Fruit fly (Drosophila melanogaster) whole organism, prepupa: ENCODE measurements around the gene CG34324.
A peak's percentile ranks its signal among the peaks of the same experiment; 100 is the strongest.

Source experiments
- Blimp-1 ChIP-seq: fragments of 200-800 bp; sonication (Bioruptor generic); optimal IDR thresholded peaks from 3 replicates; lab custom pipeline; 2017; ENCODE audit warnings: missing biosample characterization, missing genetic modification characterization, mild to moderate bottlenecking, moderate library complexity, missing genetic modification reagents
- CG10631 ChIP-seq: fragments of 200-800 bp; sonication (Bioruptor generic); optimal IDR thresholded peaks from 2 replicates; lab custom pipeline; 2016; ENCODE audit warnings: missing biosample characterization, missing genetic modification characterization
- CG11294 ChIP-seq: fragments of 200-800 bp; sonication (Bioruptor generic); IDR thresholded peaks from 2 replicates; pipeline ENCODE4 v1.3.6; 2022; ENCODE audit warnings: missing biosample characterization, missing genetic modification characterization
- CG11762 ChIP-seq: fragments of 200-800 bp; sonication (Bioruptor generic); optimal IDR thresholded peaks from 3 replicates; lab custom pipeline; 2016; ENCODE audit warnings: missing biosample characterization, missing genetic modification characterization; ENCODE audit not compliant: insufficient read depth
- CG15336 ChIP-seq: fragments of 200-800 bp; sonication (Bioruptor generic); IDR thresholded peaks from 2 replicates; pipeline ENCODE4 v1.3.6; 2022; ENCODE audit warnings: missing biosample characterization, missing genetic modification characterization
- CG1621 ChIP-seq: fragments of 200-800 bp; sonication (Bioruptor generic); optimal IDR thresholded peaks from 3 replicates; lab custom pipeline; 2018; ENCODE audit warnings: missing biosample characterization, mild to moderate bottlenecking, missing genetic modification characterization
- CG16779 ChIP-seq: fragments of 200-800 bp; sonication (Bioruptor generic); optimal IDR thresholded peaks from 3 replicates; lab custom pipeline; 2017; ENCODE audit warnings: missing biosample characterization, mild to moderate bottlenecking, missing genetic modification characterization
- CG3032 ChIP-seq: fragments of 200-800 bp; optimal IDR thresholded peaks from 2 replicates; lab custom pipeline; 2019; ENCODE audit warnings: missing biosample characterization, mild to moderate bottlenecking, missing genetic modification characterization, moderate library complexity
- CG31627 ChIP-seq: fragments of 200-800 bp; sonication (Bioruptor generic); optimal IDR thresholded peaks from 3 replicates; lab custom pipeline; 2016; ENCODE audit warnings: missing biosample characterization, missing genetic modification characterization
- CG32006 ChIP-seq: fragments of 200-800 bp; sonication (Bioruptor generic); optimal IDR thresholded peaks from 3 replicates; lab custom pipeline; 2017; ENCODE audit warnings: missing biosample characterization, mild to moderate bottlenecking, missing genetic modification characterization
- CG4318 ChIP-seq: fragments of 200-800 bp; sonication (Bioruptor generic); optimal IDR thresholded peaks from 3 replicates; lab custom pipeline; 2017; ENCODE audit warnings: missing biosample characterization, mild to moderate bottlenecking, missing genetic modification characterization
- CG6163 ChIP-seq: fragments of 200-800 bp; sonication (Bioruptor generic); IDR thresholded peaks from 3 replicates; pipeline ENCODE4 v1.3.6; 2022; ENCODE audit warnings: missing biosample characterization, missing genetic modification characterization
- CG6276 ChIP-seq: fragments of 200-800 bp; sonication (Bioruptor generic); optimal IDR thresholded peaks from 2 replicates; lab custom pipeline; 2017; ENCODE audit warnings: missing biosample characterization, mild to moderate bottlenecking, missing genetic modification characterization
- CG6808 ChIP-seq: fragments of 200-800 bp; sonication (Bioruptor generic); optimal IDR thresholded peaks from 3 replicates; lab custom pipeline; 2017; ENCODE audit warnings: missing biosample characterization, missing genetic modification characterization, mild to moderate bottlenecking, moderate library complexity, missing genetic modification reagents
- CG6854 ChIP-seq: fragments of 200-800 bp; sonication (Bioruptor generic); optimal IDR thresholded peaks from 2 replicates; lab custom pipeline; 2017; ENCODE audit warnings: missing biosample characterization, mild to moderate bottlenecking, missing genetic modification characterization
- CG8119 ChIP-seq: fragments of 200-800 bp; sonication (Bioruptor generic); IDR thresholded peaks from 3 replicates; pipeline ENCODE4 v1.3.6; 2022; ENCODE audit warnings: missing biosample characterization, missing genetic modification characterization
- CG8632 ChIP-seq: fragments of 200-800 bp; sonication (Bioruptor generic); optimal IDR thresholded peaks from 3 replicates; lab custom pipeline; 2016; ENCODE audit warnings: missing biosample characterization, missing genetic modification characterization
- Eip78C ChIP-seq: fragments of 200-800 bp; sonication (Bioruptor generic); peaks from one replicate; lab custom pipeline; 2016; ENCODE audit warnings: missing biosample characterization, missing genetic modification characterization
- Eip93F ChIP-seq: fragments of 200-800 bp; sonication (Bioruptor generic); optimal IDR thresholded peaks from 2 replicates; lab custom pipeline; 2016; ENCODE audit warnings: missing biosample characterization, mild to moderate bottlenecking, missing genetic modification characterization
- Ets21C ChIP-seq: fragments of 200-800 bp; sonication (Bioruptor generic); optimal IDR thresholded peaks from 3 replicates; lab custom pipeline; 2016; ENCODE audit warnings: missing biosample characterization, missing genetic modification characterization
- Hr38 ChIP-seq: sonication (Bioruptor generic); optimal IDR thresholded peaks from 2 replicates; lab custom pipeline; 2016; ENCODE audit warnings: missing biosample characterization, missing genetic modification characterization
- Hr4 ChIP-seq: fragments of 200-800 bp; sonication (Bioruptor generic); optimal IDR thresholded peaks from 3 replicates; lab custom pipeline; 2016; ENCODE audit warnings: missing biosample characterization, missing genetic modification characterization
- Lpt ChIP-seq: fragments of 200-800 bp; sonication (Bioruptor generic); optimal IDR thresholded peaks from 3 replicates; lab custom pipeline; 2016; ENCODE audit warnings: missing biosample characterization, missing genetic modification characterization
- OdsH ChIP-seq: fragments of 200-800 bp; sonication (Bioruptor generic); optimal IDR thresholded peaks from 3 replicates; lab custom pipeline; 2016; ENCODE audit warnings: missing biosample characterization, missing genetic modification characterization
- Smox ChIP-seq: fragments of 200-800 bp; sonication (Bioruptor generic); optimal IDR thresholded peaks from 3 replicates; lab custom pipeline; 2016; ENCODE audit warnings: missing biosample characterization, missing genetic modification characterization
- Sox102F ChIP-seq: fragments of 200-800 bp; sonication (Bioruptor generic); optimal IDR thresholded peaks from 2 replicates; lab custom pipeline; 2016; ENCODE audit warnings: missing biosample characterization, mild to moderate bottlenecking, missing genetic modification characterization
- Sox15 ChIP-seq: fragments of 200-800 bp; sonication (Bioruptor generic); optimal IDR thresholded peaks from 3 replicates; lab custom pipeline; 2016; ENCODE audit warnings: missing biosample characterization, missing genetic modification characterization
- achi ChIP-seq: fragments of 200-800 bp; sonication (Bioruptor generic); optimal IDR thresholded peaks from 3 replicates; lab custom pipeline; 2016; ENCODE audit warnings: missing biosample characterization, missing genetic modification characterization
- acj6 ChIP-seq: fragments of 200-800 bp; sonication (Bioruptor generic); optimal IDR thresholded peaks from 3 replicates; lab custom pipeline; 2016; ENCODE audit warnings: missing biosample characterization, missing genetic modification characterization
- cyc ChIP-seq: fragments of 200-800 bp; sonication (Bioruptor generic); optimal IDR thresholded peaks from 3 replicates; lab custom pipeline; 2016; ENCODE audit warnings: missing biosample characterization, missing genetic modification characterization
- dac ChIP-seq: fragments of 200-800 bp; sonication (Bioruptor generic); optimal IDR thresholded peaks from 2 replicates; lab custom pipeline; 2017; ENCODE audit warnings: missing biosample characterization, mild to moderate bottlenecking, missing genetic modification characterization
- esn ChIP-seq: fragments of 200-800 bp; sonication (Bioruptor generic); optimal IDR thresholded peaks from 2 replicates; lab custom pipeline; 2016; ENCODE audit warnings: missing biosample characterization, mild to moderate bottlenecking, missing genetic modification characterization, moderate library complexity
- fd85E ChIP-seq: fragments of 200-800 bp; sonication (Bioruptor generic); optimal IDR thresholded peaks from 3 replicates; lab custom pipeline; 2016; ENCODE audit warnings: missing biosample characterization, missing genetic modification characterization
- fkh ChIP-seq: fragments of 200-800 bp; sonication (Bioruptor generic); optimal IDR thresholded peaks from 3 replicates; lab custom pipeline; 2017; ENCODE audit warnings: missing biosample characterization, mild to moderate bottlenecking, missing genetic modification characterization, moderate library complexity
- lz ChIP-seq: fragments of 200-800 bp; sonication (Bioruptor generic); optimal IDR thresholded peaks from 3 replicates; lab custom pipeline; 2016; ENCODE audit warnings: missing biosample characterization, missing genetic modification characterization
- salr ChIP-seq, 2 experiments: fragments of 200-800 bp; sonication (Bioruptor generic); optimal IDR thresholded peaks; 3 replicates each; lab custom pipeline; 2016 to 2018; ENCODE audit warnings: missing biosample characterization in 2 of 2, missing genetic modification characterization in 2 of 2, mild to moderate bottlenecking in 1 of 2
- spab ChIP-seq: fragments of 200-800 bp; sonication (Bioruptor generic); optimal IDR thresholded peaks from 2 replicates; lab custom pipeline; 2017; ENCODE audit warnings: missing biosample characterization, mild to moderate bottlenecking, missing genetic modification characterization, missing genetic modification reagents
- ss ChIP-seq, 2 experiments: fragments of 200-800 bp; sonication (Bioruptor generic); optimal IDR thresholded peaks; 2 replicates in 1 of 2; 3 replicates in 1 of 2; lab custom pipeline; 2017 to 2018; ENCODE audit warnings: mild to moderate bottlenecking in 2 of 2, missing biosample characterization in 2 of 2, missing genetic modification characterization in 2 of 2, moderate library complexity in 1 of 2
- svp ChIP-seq: fragments of 200-800 bp; sonication (Bioruptor generic); peaks from one replicate; lab custom pipeline; 2016; ENCODE audit warnings: missing biosample characterization, missing genetic modification characterization
- topi ChIP-seq: fragments of 200-800 bp; sonication (Bioruptor generic); optimal IDR thresholded peaks from 3 replicates; lab custom pipeline; 2016; ENCODE audit warnings: missing biosample characterization, missing genetic modification characterization

CG34324 gene

DNA sequence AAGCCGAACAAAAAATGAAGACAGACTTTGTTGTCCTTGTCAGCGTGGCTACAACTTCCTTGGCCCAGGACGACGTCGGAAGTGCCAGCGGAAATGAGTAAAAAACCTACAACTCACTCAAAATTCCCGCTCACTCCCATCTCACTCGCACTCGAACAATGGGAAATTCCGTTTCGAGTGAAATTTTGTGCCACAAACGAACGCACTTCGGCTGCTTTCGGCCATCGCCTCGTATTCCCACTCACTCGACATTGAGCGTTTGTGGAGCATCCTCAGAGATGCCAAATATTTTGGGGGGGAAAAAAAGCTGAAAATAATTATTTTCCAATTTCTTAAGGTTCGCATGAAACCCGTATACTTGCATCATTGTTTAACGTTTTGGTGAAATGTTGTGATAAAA, 12.8 kb downstream of the CG34324 start:
- TF ChIP-seq Lpt (GFP tag; lab: Kevin White, UChicago) (no peak), CG31627 (GFP tag; lab: Kevin White, UChicago) (no peak), CG6808 (GFP tag; lab: Kevin White, UChicago) (no peak), CG4318 (GFP tag; lab: Kevin White, UChicago) (no peak), topi (GFP tag; lab: Kevin White, UChicago) (no peak), CG6276 (no peak), CG6163 (GFP tag; lab: Robert Waterston, UW) (no peak), esn (GFP tag; lab: Kevin White, UChicago) (no peak), CG8632 (GFP tag; lab: Kevin White, UChicago) (no peak), Sox15 (GFP tag; lab: Kevin White, UChicago) (no peak), cyc (GFP tag; lab: Kevin White, UChicago) (no peak)

DNA sequence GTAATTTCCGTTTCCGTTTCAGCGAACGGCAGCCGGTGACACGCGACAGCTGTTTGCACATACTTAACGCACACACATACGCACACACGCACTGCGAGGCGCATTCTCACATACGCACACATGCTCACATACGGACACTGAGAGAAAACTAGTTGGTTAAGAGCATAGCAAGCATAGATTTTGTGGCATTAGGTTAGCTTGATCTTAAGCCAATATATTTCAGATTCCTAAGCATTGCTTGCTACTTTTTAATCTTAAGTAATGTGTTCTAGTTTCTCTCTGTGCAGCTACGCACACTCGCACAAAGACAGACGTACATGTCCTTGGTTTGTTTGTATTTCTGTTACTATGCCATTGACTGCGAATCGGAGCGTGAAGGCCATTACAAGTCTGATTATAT, 23.4 kb downstream of the CG34324 start:
- no peak for TF ChIP-seq achi (GFP tag; lab: Kevin White, UChicago)

dm6 chrX:13421059-13421458, 36.4 kb downstream of the CG34324 start:
- TF ChIP-seq CG6854 (GFP tag; lab: Kevin White, UChicago) (peak; percentile 97), CG15336 (no peak)

DNA sequence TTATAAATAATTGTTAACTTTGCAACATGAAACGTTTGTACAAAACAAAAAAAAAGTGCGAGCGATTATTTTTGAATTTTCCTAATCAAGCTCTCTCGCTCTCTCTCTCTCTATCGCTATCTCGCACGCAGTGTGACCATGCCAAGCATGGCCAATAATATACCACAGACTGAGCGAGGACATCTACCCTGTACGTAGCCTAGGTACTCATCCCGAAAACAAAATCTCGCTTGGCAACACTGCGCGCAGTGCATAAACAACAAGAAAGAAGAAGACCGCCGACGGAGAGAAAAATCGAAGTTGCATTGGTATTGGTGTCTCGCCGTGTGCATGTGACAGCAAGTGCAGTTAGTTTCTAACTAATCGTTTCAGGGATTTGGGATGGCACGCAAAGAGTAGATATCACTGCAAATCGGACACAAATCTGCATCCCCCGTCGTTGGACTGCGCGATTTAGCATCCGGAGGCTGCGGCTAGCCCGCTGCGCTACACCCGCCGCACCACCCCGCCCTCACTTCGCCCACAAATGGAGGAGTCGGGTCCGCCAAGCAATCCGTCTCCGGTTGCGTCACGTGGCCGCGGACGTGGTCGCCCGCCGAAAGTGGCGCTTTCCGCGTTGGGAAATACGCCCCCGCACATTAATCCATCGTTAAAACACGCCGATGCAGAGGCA, 44.4 kb downstream of the CG34324 start, which contains the start of the genes CG1998 and Set2:
CG1998 (minus strand) TSS at position 134 of the 673 bp plus-strand sequence.
Set2 (plus strand) TSS at position 302 of the 673 bp plus-strand sequence.
- TF ChIP-seq Smox (GFP tag; lab: Kevin White, UChicago) = no peak
- TF ChIP-seq Eip78C (GFP tag; lab: Kevin White, UChicago) = peak; percentile 29
- 0 out of 3 replicates have a peak, but pooled peaks have one; percentile 12 for TF ChIP-seq CG8119 (GFP tag; lab: Robert Waterston, UW)
- TF ChIP-seq CG1621 (tag; lab: Kevin White, UChicago) = peak; percentile 59

DNA sequence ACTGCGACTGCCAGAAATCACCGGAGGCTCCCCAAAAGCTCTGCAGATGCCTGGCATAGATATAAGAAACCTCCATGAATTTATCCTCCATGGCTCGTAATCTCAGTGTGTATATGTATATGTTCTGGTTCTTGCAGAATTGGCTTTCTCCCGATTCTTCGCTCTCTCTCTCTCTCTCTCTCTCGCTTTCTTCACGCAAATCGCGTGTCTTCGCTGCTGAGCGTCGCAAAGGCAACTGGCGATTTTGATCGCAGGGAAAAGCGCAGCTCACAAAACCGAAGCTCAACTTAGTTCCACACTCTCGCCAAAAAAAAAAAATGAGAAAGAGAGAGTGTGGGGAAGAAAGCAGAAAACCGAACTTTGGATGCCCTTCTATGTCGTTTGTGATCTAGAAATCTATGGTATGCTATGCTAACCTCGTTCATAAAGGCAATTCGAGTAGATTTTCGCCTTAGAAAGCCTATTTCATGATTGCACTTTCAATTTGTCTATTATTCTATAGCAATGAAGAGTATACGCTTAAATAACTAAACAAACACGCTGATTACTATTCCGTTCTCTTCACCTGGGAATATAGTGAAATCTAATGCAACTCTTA, 46.0 kb downstream of the CG34324 start:
- TF ChIP-seq Hr38 (GFP tag; lab: Kevin White, UChicago) (no peak), cyc (GFP tag; lab: Kevin White, UChicago) (no peak), CG10631 (no peak), ss (GFP tag; optimal IDR thresholded peaks at IDR 0.05; lab: Kevin White, UChicago) (peak; percentile 14 to 23), Lpt (GFP tag; lab: Kevin White, UChicago) (no peak), fd85E (GFP tag; lab: Kevin White, UChicago) (no peak), Smox (GFP tag; lab: Kevin White, UChicago) (no peak), CG31627 (GFP tag; lab: Kevin White, UChicago) (no peak), CG15336 (peak; percentile 43; the same call in 1 of the 2 replicates), Hr4 (no peak), CG16779 (tag; lab: Kevin White, UChicago) (no peak), CG8119 (GFP tag; lab: Robert Waterston, UW) (no peak), Eip78C (GFP tag; lab: Kevin White, UChicago) (peak; percentile 61), spab (GFP tag; lab: Kevin White, UChicago) (no peak), esn (GFP tag; lab: Kevin White, UChicago) (peak; percentile 10), CG6163 (GFP tag; lab: Robert Waterston, UW) (peak; percentile 57; the same call in 2 of the 3 replicates), CG32006 (GFP tag; lab: Kevin White, UChicago) (peak; percentile 45), acj6 (GFP tag; lab: Kevin White, UChicago) (no peak), dac (GFP tag; lab: Kevin White, UChicago) (no peak), Ets21C (GFP tag; lab: Kevin White, UChicago) (no peak), CG4318 (GFP tag; lab: Kevin White, UChicago) (no peak), Blimp-1 (GFP tag; lab: Kevin White, UChicago) (no peak), Sox102F (GFP tag; lab: Kevin White, UChicago) (peak; percentile 32), CG11762 (GFP tag; lab: Kevin White, UChicago) (no peak), CG11294 (GFP tag; lab: Robert Waterston, UW) (no peak), lz (GFP tag; lab: Kevin White, UChicago) (no peak), fkh (GFP tag; lab: Kevin White, UChicago) (no peak), svp (GFP tag; lab: Kevin White, UChicago) (peak; percentile 34), salr (GFP tag; optimal IDR thresholded peaks at IDR 0.05; lab: Kevin White, UChicago) (peak in 1 of 2 experiments; percentile 32), CG8632 (GFP tag; lab: Kevin White, UChicago) (no peak), CG3032 (tag; lab: Kevin White, UChicago) (no peak), OdsH (no peak), Eip93F (no peak)
